Worm (Caenorhabditis elegans) whole organism, late embryonic: ENCODE results near the gene C39B10.4.

Experiments used
- C08G9.2 ChIP-seq: sonication (generic microtip); optimal IDR thresholded peaks from 2 replicates; lab custom pipeline; 2016; ENCODE audit warnings: mild to moderate bottlenecking, missing genetic modification characterization, moderate library complexity, missing compliant biosample characterization
- K02D7.2 ChIP-seq: sonication (generic microtip); optimal IDR thresholded peaks from 2 replicates; lab custom pipeline; 2017; ENCODE audit warnings: mild to moderate bottlenecking, missing genetic modification characterization, missing compliant biosample characterization
- K09A11.1 ChIP-seq: sonication (generic microtip); optimal IDR thresholded peaks from 2 replicates; lab custom pipeline; 2017; ENCODE audit warnings: antibody characterized with exemption, mild to moderate bottlenecking, missing genetic modification characterization, missing compliant biosample characterization; ENCODE audit not compliant: insufficient read depth
- Y22D7AL.16 ChIP-seq: sonication (generic microtip); optimal IDR thresholded peaks from 2 replicates; lab custom pipeline; 2016; ENCODE audit warnings: missing genetic modification characterization, missing compliant biosample characterization
- ahr-1 ChIP-seq: sonication (generic microtip); optimal IDR thresholded peaks from 2 replicates; lab custom pipeline; 2016; ENCODE audit warnings: missing genetic modification characterization, missing compliant biosample characterization
- ama-1 ChIP-seq: fragments of 150-350 bp; optimal IDR thresholded peaks from 2 replicates; lab custom pipeline; 2014
- ceh-18 ChIP-seq: sonication (generic microtip); optimal IDR thresholded peaks from 2 replicates; lab custom pipeline; 2016; ENCODE audit warnings: missing genetic modification characterization, missing compliant biosample characterization
- ceh-19 ChIP-seq: fragments of 200-800 bp; sonication (Bioruptor generic); optimal IDR thresholded peaks from 2 replicates; lab custom pipeline; 2018; ENCODE audit warnings: mild to moderate bottlenecking, missing genetic modification characterization, missing compliant biosample characterization
- ceh-22 ChIP-seq: sonication (generic microtip); optimal IDR thresholded peaks from 2 replicates; lab custom pipeline; 2017; ENCODE audit warnings: missing biosample characterization, missing genetic modification characterization
- ceh-31 ChIP-seq: sonication (generic microtip); optimal IDR thresholded peaks from 2 replicates; lab custom pipeline; 2016; ENCODE audit warnings: missing genetic modification characterization, missing compliant biosample characterization
- dmd-4 ChIP-seq: sonication (generic microtip); optimal IDR thresholded peaks from 2 replicates; lab custom pipeline; 2016; ENCODE audit warnings: borderline replicate concordance, missing genetic modification characterization, missing compliant biosample characterization
- dve-1 ChIP-seq: sonication (generic microtip); optimal IDR thresholded peaks from 2 replicates; lab custom pipeline; 2017; ENCODE audit warnings: antibody characterized with exemption, mild to moderate bottlenecking, missing genetic modification characterization, missing compliant biosample characterization
- eyg-1 ChIP-seq: sonication (generic microtip); optimal IDR thresholded peaks from 2 replicates; lab custom pipeline; 2016; ENCODE audit warnings: missing genotype, missing genetic modification characterization, missing compliant biosample characterization
- hlh-13 ChIP-seq: fragments of 200-800 bp; sonication (Bioruptor generic); optimal IDR thresholded peaks from 2 replicates; lab custom pipeline; 2018; ENCODE audit warnings: mild to moderate bottlenecking, missing genetic modification characterization, missing compliant biosample characterization
- hlh-30 ChIP-seq: sonication (generic microtip); optimal IDR thresholded peaks from 2 replicates; lab custom pipeline; 2017; ENCODE audit warnings: antibody characterized with exemption, missing genetic modification characterization, missing compliant biosample characterization; ENCODE audit not compliant: insufficient read depth
- lim-6 ChIP-seq: sonication (generic microtip); optimal IDR thresholded peaks from 2 replicates; lab custom pipeline; 2016; ENCODE audit warnings: missing genetic modification characterization, missing compliant biosample characterization
- lin-11 ChIP-seq: fragments of 200-800 bp; sonication (Bioruptor generic); optimal IDR thresholded peaks from 2 replicates; lab custom pipeline; 2018; ENCODE audit warnings: mild to moderate bottlenecking, missing genetic modification characterization, missing compliant biosample characterization
- madf-2 ChIP-seq: sonication (generic microtip); optimal IDR thresholded peaks from 2 replicates; lab custom pipeline; 2017; ENCODE audit warnings: missing genetic modification characterization, missing compliant biosample characterization
- mec-3 ChIP-seq: sonication (generic microtip); optimal IDR thresholded peaks from 2 replicates; lab custom pipeline; 2016; ENCODE audit warnings: borderline replicate concordance, missing genetic modification characterization, missing compliant biosample characterization
- nfya-1 ChIP-seq: sonication (generic microtip); optimal IDR thresholded peaks from 2 replicates; lab custom pipeline; 2017; ENCODE audit warnings: missing genetic modification characterization, mild to moderate bottlenecking, missing compliant biosample characterization, antibody characterized with exemption, moderate library complexity
- nhr-232 ChIP-seq: sonication (generic microtip); optimal IDR thresholded peaks from 2 replicates; lab custom pipeline; 2016; ENCODE audit warnings: missing genetic modification characterization, missing compliant biosample characterization
- pag-3 ChIP-seq: sonication (generic microtip); optimal IDR thresholded peaks from 2 replicates; lab custom pipeline; 2016; ENCODE audit warnings: missing compliant biosample characterization, missing genetic modification characterization, borderline replicate concordance
- pat-9 ChIP-seq: fragments of 200-800 bp; sonication (Bioruptor generic); optimal IDR thresholded peaks from 2 replicates; lab custom pipeline; 2018; ENCODE audit warnings: mild to moderate bottlenecking, missing genetic modification characterization, moderate library complexity, missing compliant biosample characterization
- pha-4 ChIP-seq: fragments of 150-350 bp; optimal IDR thresholded peaks from 2 replicates; lab custom pipeline; 2018; ENCODE audit warnings: missing biosample characterization, missing genetic modification reagents, missing genetic modification characterization
- pqm-1 ChIP-seq: sonication (generic microtip); optimal IDR thresholded peaks from 2 replicates; lab custom pipeline; 2016; ENCODE audit warnings: missing genetic modification characterization, missing compliant biosample characterization
- pros-1 ChIP-seq: fragments of 150-350 bp; optimal IDR thresholded peaks from 2 replicates; lab custom pipeline; 2014; ENCODE audit warnings: missing biosample characterization, missing genetic modification reagents, missing genetic modification characterization
- sdc-2 ChIP-seq: sonication (generic microtip); optimal IDR thresholded peaks from 2 replicates; lab custom pipeline; 2016; ENCODE audit warnings: missing genotype, missing genetic modification characterization, missing compliant biosample characterization
- tbx-2 ChIP-seq: sonication (generic microtip); optimal IDR thresholded peaks from 2 replicates; lab custom pipeline; 2016; ENCODE audit warnings: missing genetic modification characterization, missing compliant biosample characterization
- unc-3 ChIP-seq, 2 experiments: fragments of 200-800 bp in 1 of 2; sonication (Bioruptor generic) in 1 of 2; sonication (generic microtip) in 1 of 2; conservative IDR thresholded peaks in 1 of 2; optimal IDR thresholded peaks in 1 of 2; 2 replicates each; pipeline versions ENCODE4 v1.3.6 to Lab custom; 2016 to 2022; ENCODE audit warnings: missing compliant biosample characterization in 2 of 2, missing genetic modification characterization in 2 of 2, missing genetic modification reagents in 1 of 2

Gene C39B10.4

ce11 chrX:10480563-10481290, 35.9 kb downstream of the C39B10.4 start, which contains the start of gene elt-2:
Gene elt-2 (plus strand): TSS chrX:10481240.
- no peak for TF ChIP-seq nfya-1
- peak; percentile 3 for TF ChIP-seq pqm-1 (tag; lab: Kevin White, UChicago)

- TF ChIP-seq dve-1 (tag; lab: Kevin White, UChicago) (no peak), unc-3 (GFP tag; conservative IDR thresholded peaks at IDR 0.05; lab: Robert Waterston, UW) (no peak), unc-3 (tag; optimal IDR thresholded peaks at IDR 0.05; lab: Kevin White, UChicago) (no peak), C08G9.2 (tag; lab: Kevin White, UChicago) (no peak), ceh-31 (no peak), pqm-1 (tag; lab: Kevin White, UChicago) (no peak), pros-1 (tag; lab: Kevin White, UChicago) (no peak), K02D7.2 (tag; lab: Kevin White, UChicago) (no peak), nfya-1 (no peak), ama-1 (lab: Kevin White, UChicago) (no peak), ceh-22 (tag; lab: Kevin White, UChicago) (no peak), sdc-2 (tag; lab: Kevin White, UChicago) (no peak), tbx-2 (tag; lab: Kevin White, UChicago) (no peak), ceh-18 (tag; lab: Kevin White, UChicago) (no peak), hlh-30 (tag; lab: Kevin White, UChicago) (no peak), ahr-1 (tag; lab: Kevin White, UChicago) (no peak), pag-3 (tag; lab: Kevin White, UChicago) (no peak), dmd-4 (tag; lab: Kevin White, UChicago) (no peak), pat-9 (tag; lab: Kevin White, UChicago) (no peak)
- TF ChIP-seq, all 69 proteins: peak for 0
Measured at ce11 chrX:10482272-10482671, 37.5 kb downstream of the C39B10.4 start.

- TF ChIP-seq K02D7.2 (tag; lab: Kevin White, UChicago) (no peak), lin-11 (no peak)
Measured at ce11 chrX:10485300-10485755, 40.5 kb downstream of the C39B10.4 start, which contains the start of gene C33D3.3. Gene C33D3.3 (plus strand): TSS chrX:10485350.

- no peak for TF ChIP-seq madf-2
- TF ChIP-seq ceh-19 (GFP tag; lab: Kevin White, UChicago): no peak
- TF ChIP-seq K02D7.2 (tag; lab: Kevin White, UChicago): no peak
- no peak for TF ChIP-seq hlh-13
Measured at ce11 chrX:10488763-10489162, 44.0 kb downstream of the C39B10.4 start, which contains the start of gene C33D3.4. Gene C33D3.4 (plus strand): TSS chrX:10489063.

ce11 chrX:10491044-10491443, 46.2 kb downstream of the C39B10.4 start, which contains the start of gene C33D3.5:
Gene C33D3.5 (plus strand): TSS chrX:10491344.
- TF ChIP-seq K09A11.1 (tag; lab: Kevin White, UChicago) (no peak), K02D7.2 (tag; lab: Kevin White, UChicago) (no peak), nhr-232 (tag; lab: Kevin White, UChicago) (no peak), lim-6 (no peak), pha-4 (tag; lab: Kevin White, UChicago) (no peak), Y22D7AL.16 (tag; lab: Kevin White, UChicago) (no peak), eyg-1 (tag; lab: Kevin White, UChicago) (no peak), pros-1 (tag; lab: Kevin White, UChicago) (no peak), mec-3 (tag; lab: Kevin White, UChicago) (no peak)
